Fruit fly (Drosophila melanogaster) whole organism, prepupa: ENCODE results near the gene Dnaaf6.

Source experiments
- Blimp-1 ChIP-seq: fragments of 200-800 bp; sonication (Bioruptor generic); optimal IDR thresholded peaks from 3 replicates; lab custom pipeline; 2017; ENCODE audit warnings: missing biosample characterization, missing genetic modification characterization, mild to moderate bottlenecking, moderate library complexity, missing genetic modification reagents
- CG10631 ChIP-seq: fragments of 200-800 bp; sonication (Bioruptor generic); optimal IDR thresholded peaks from 2 replicates; lab custom pipeline; 2016; ENCODE audit warnings: missing biosample characterization, missing genetic modification characterization
- CG11762 ChIP-seq: fragments of 200-800 bp; sonication (Bioruptor generic); optimal IDR thresholded peaks from 3 replicates; lab custom pipeline; 2016; ENCODE audit warnings: missing biosample characterization, missing genetic modification characterization; ENCODE audit not compliant: insufficient read depth
- CG11902 ChIP-seq: fragments of 200-800 bp; sonication (Bioruptor generic); optimal IDR thresholded peaks from 3 replicates; lab custom pipeline; 2016; ENCODE audit warnings: missing biosample characterization, missing genetic modification characterization
- CG31627 ChIP-seq: fragments of 200-800 bp; sonication (Bioruptor generic); optimal IDR thresholded peaks from 3 replicates; lab custom pipeline; 2016; ENCODE audit warnings: missing biosample characterization, missing genetic modification characterization
- CG32006 ChIP-seq: fragments of 200-800 bp; sonication (Bioruptor generic); optimal IDR thresholded peaks from 3 replicates; lab custom pipeline; 2017; ENCODE audit warnings: missing biosample characterization, mild to moderate bottlenecking, missing genetic modification characterization
- CG34406 ChIP-seq: fragments of 200-800 bp; sonication (Bioruptor generic); optimal IDR thresholded peaks from 3 replicates; lab custom pipeline; 2016; ENCODE audit warnings: missing biosample characterization, missing genetic modification characterization
- CG3919 ChIP-seq: fragments of 200-800 bp; sonication (Bioruptor generic); optimal IDR thresholded peaks from 3 replicates; lab custom pipeline; 2016; ENCODE audit warnings: missing biosample characterization, missing genetic modification characterization
- CG6163 ChIP-seq: fragments of 200-800 bp; sonication (Bioruptor generic); IDR thresholded peaks from 3 replicates; pipeline ENCODE4 v1.3.6; 2022; ENCODE audit warnings: missing biosample characterization, missing genetic modification characterization
- CG6276 ChIP-seq: fragments of 200-800 bp; sonication (Bioruptor generic); optimal IDR thresholded peaks from 2 replicates; lab custom pipeline; 2017; ENCODE audit warnings: missing biosample characterization, mild to moderate bottlenecking, missing genetic modification characterization
- CG8119 ChIP-seq: fragments of 200-800 bp; sonication (Bioruptor generic); IDR thresholded peaks from 3 replicates; pipeline ENCODE4 v1.3.6; 2022; ENCODE audit warnings: missing biosample characterization, missing genetic modification characterization
- CG8319 ChIP-seq: fragments of 200-800 bp; sonication (Bioruptor generic); optimal IDR thresholded peaks from 3 replicates; lab custom pipeline; 2016; ENCODE audit warnings: missing biosample characterization, missing genetic modification characterization
- CG8632 ChIP-seq: fragments of 200-800 bp; sonication (Bioruptor generic); optimal IDR thresholded peaks from 3 replicates; lab custom pipeline; 2016; ENCODE audit warnings: missing biosample characterization, missing genetic modification characterization
- Eip78C ChIP-seq: fragments of 200-800 bp; sonication (Bioruptor generic); peaks from one replicate; lab custom pipeline; 2016; ENCODE audit warnings: missing biosample characterization, missing genetic modification characterization
- Ets21C ChIP-seq: fragments of 200-800 bp; sonication (Bioruptor generic); optimal IDR thresholded peaks from 3 replicates; lab custom pipeline; 2016; ENCODE audit warnings: missing biosample characterization, missing genetic modification characterization
- Ets96B ChIP-seq: fragments of 200-800 bp; optimal IDR thresholded peaks from 2 replicates; lab custom pipeline; 2019; ENCODE audit warnings: missing biosample characterization, mild to moderate bottlenecking, missing genetic modification characterization, moderate library complexity
- Gug ChIP-seq: fragments of 200-800 bp; sonication (Bioruptor generic); IDR thresholded peaks from 2 replicates; pipeline ENCODE4 v1.3.6; 2022; ENCODE audit warnings: missing biosample characterization, missing genetic modification characterization
- Hr39 ChIP-seq: fragments of 200-800 bp; sonication (Bioruptor generic); optimal IDR thresholded peaks from 2 replicates; lab custom pipeline; 2016; ENCODE audit warnings: missing biosample characterization, missing genetic modification characterization
- Hr4 ChIP-seq: fragments of 200-800 bp; sonication (Bioruptor generic); optimal IDR thresholded peaks from 3 replicates; lab custom pipeline; 2016; ENCODE audit warnings: missing biosample characterization, missing genetic modification characterization
- Lpt ChIP-seq: fragments of 200-800 bp; sonication (Bioruptor generic); optimal IDR thresholded peaks from 3 replicates; lab custom pipeline; 2016; ENCODE audit warnings: missing biosample characterization, missing genetic modification characterization
- Smox ChIP-seq: fragments of 200-800 bp; sonication (Bioruptor generic); optimal IDR thresholded peaks from 3 replicates; lab custom pipeline; 2016; ENCODE audit warnings: missing biosample characterization, missing genetic modification characterization
- Sox102F ChIP-seq: fragments of 200-800 bp; sonication (Bioruptor generic); optimal IDR thresholded peaks from 2 replicates; lab custom pipeline; 2016; ENCODE audit warnings: missing biosample characterization, mild to moderate bottlenecking, missing genetic modification characterization
- Sox14 ChIP-seq: fragments of 200-800 bp; sonication (Bioruptor generic); optimal IDR thresholded peaks from 3 replicates; lab custom pipeline; 2016; ENCODE audit warnings: missing biosample characterization, missing genetic modification characterization
- acj6 ChIP-seq: fragments of 200-800 bp; sonication (Bioruptor generic); optimal IDR thresholded peaks from 3 replicates; lab custom pipeline; 2016; ENCODE audit warnings: missing biosample characterization, missing genetic modification characterization
- cyc ChIP-seq: fragments of 200-800 bp; sonication (Bioruptor generic); optimal IDR thresholded peaks from 3 replicates; lab custom pipeline; 2016; ENCODE audit warnings: missing biosample characterization, missing genetic modification characterization
- dsx ChIP-seq: fragments of 200-800 bp; optimal IDR thresholded peaks from 3 replicates; lab custom pipeline; 2019; ENCODE audit warnings: missing biosample characterization, mild to moderate bottlenecking, missing genetic modification characterization, moderate library complexity; ENCODE audit not compliant: poor library complexity, severe bottlenecking
- eg ChIP-seq: fragments of 200-800 bp; sonication (Bioruptor generic); IDR thresholded peaks from 3 replicates; pipeline ENCODE4 v1.3.6; 2022; ENCODE audit warnings: missing biosample characterization, missing genetic modification characterization
- fkh ChIP-seq: fragments of 200-800 bp; sonication (Bioruptor generic); optimal IDR thresholded peaks from 3 replicates; lab custom pipeline; 2017; ENCODE audit warnings: missing biosample characterization, mild to moderate bottlenecking, missing genetic modification characterization, moderate library complexity
- lz ChIP-seq: fragments of 200-800 bp; sonication (Bioruptor generic); optimal IDR thresholded peaks from 3 replicates; lab custom pipeline; 2016; ENCODE audit warnings: missing biosample characterization, missing genetic modification characterization
- net ChIP-seq: fragments of 200-800 bp; sonication (Bioruptor generic); optimal IDR thresholded peaks from 3 replicates; lab custom pipeline; 2016; ENCODE audit warnings: missing biosample characterization, missing genetic modification characterization
- pdm3 ChIP-seq: fragments of 200-800 bp; sonication (Bioruptor generic); optimal IDR thresholded peaks from 3 replicates; lab custom pipeline; 2016; ENCODE audit warnings: missing biosample characterization, missing genetic modification characterization
- salr ChIP-seq, 2 experiments: fragments of 200-800 bp; sonication (Bioruptor generic); optimal IDR thresholded peaks; 3 replicates each; lab custom pipeline; 2016 to 2018; ENCODE audit warnings: missing biosample characterization in 2 of 2, missing genetic modification characterization in 2 of 2, mild to moderate bottlenecking in 1 of 2
- spab ChIP-seq: fragments of 200-800 bp; sonication (Bioruptor generic); optimal IDR thresholded peaks from 2 replicates; lab custom pipeline; 2017; ENCODE audit warnings: missing biosample characterization, mild to moderate bottlenecking, missing genetic modification characterization, missing genetic modification reagents
- svp ChIP-seq: fragments of 200-800 bp; sonication (Bioruptor generic); peaks from one replicate; lab custom pipeline; 2016; ENCODE audit warnings: missing biosample characterization, missing genetic modification characterization
- topi ChIP-seq: fragments of 200-800 bp; sonication (Bioruptor generic); optimal IDR thresholded peaks from 3 replicates; lab custom pipeline; 2016; ENCODE audit warnings: missing biosample characterization, missing genetic modification characterization

Dnaaf6 gene

dm6 chr3L:14686251-14686650 is 1.7 kb downstream of the Dnaaf6 start:
- TF ChIP-seq CG34406 (GFP tag; lab: Kevin White, UChicago): no peak
- no peak for TF ChIP-seq net
- no peak for TF ChIP-seq topi (GFP tag; lab: Kevin White, UChicago)
- no peak for TF ChIP-seq Gug
- no peak for TF ChIP-seq Ets21C (GFP tag; lab: Kevin White, UChicago)
- TF ChIP-seq Sox14: no peak
- no peak for TF ChIP-seq CG11902
- TF ChIP-seq Sox102F (GFP tag; lab: Kevin White, UChicago): no peak
- no peak for TF ChIP-seq Hr39 (GFP tag; lab: Kevin White, UChicago)
- TF ChIP-seq dsx (GFP tag; lab: Kevin White, UChicago): no peak
- no peak for TF ChIP-seq salr (GFP tag; optimal IDR thresholded peaks at IDR 0.05; lab: Kevin White, UChicago)
- no peak for TF ChIP-seq CG6163 (GFP tag; lab: Robert Waterston, UW)
- no peak for TF ChIP-seq CG8119 (GFP tag; lab: Robert Waterston, UW)
- TF ChIP-seq CG10631 (GFP tag; lab: Kevin White, UChicago): no peak

- TF ChIP-seq CG8319 (GFP tag; lab: Kevin White, UChicago) (no peak), spab (no peak), CG6163 (GFP tag; lab: Robert Waterston, UW) (no peak), CG8632 (GFP tag; lab: Kevin White, UChicago) (no peak), CG31627 (GFP tag; lab: Kevin White, UChicago) (no peak), net (no peak), Smox (GFP tag; lab: Kevin White, UChicago) (no peak), Hr4 (GFP tag; lab: Kevin White, UChicago) (no peak), Gug (no peak), Ets96B (tag; lab: Kevin White, UChicago) (no peak), CG32006 (no peak), CG10631 (GFP tag; lab: Kevin White, UChicago) (no peak), Ets21C (GFP tag; lab: Kevin White, UChicago) (no peak)
Observed at dm6 chr3L:14691047-14691446, 6.5 kb downstream of the Dnaaf6 start, which contains the start of gene gdrd. gdrd (plus strand) TSS chr3L:14691347.

- TF ChIP-seq CG3919 (GFP tag; lab: Kevin White, UChicago) (no peak), svp (GFP tag; lab: Kevin White, UChicago) (no peak), topi (GFP tag; lab: Kevin White, UChicago) (no peak), CG11902 (no peak), Lpt (GFP tag; lab: Kevin White, UChicago) (no peak), pdm3 (no peak), CG11762 (GFP tag; lab: Kevin White, UChicago) (no peak), eg (GFP tag; lab: Robert Waterston, UW) (no peak), CG6276 (GFP tag; lab: Kevin White, UChicago) (no peak), spab (no peak), CG8319 (GFP tag; lab: Kevin White, UChicago) (no peak), lz (GFP tag; lab: Kevin White, UChicago) (no peak), CG34406 (GFP tag; lab: Kevin White, UChicago) (no peak), CG32006 (no peak)
Observed at dm6 chr3L:14697005-14697404, 12.4 kb downstream of the Dnaaf6 start, which contains the start of gene CG13474. CG13474 (minus strand) TSS chr3L:14697105.

- no peak for TF ChIP-seq Eip78C (GFP tag; lab: Kevin White, UChicago)
- TF ChIP-seq cyc (GFP tag; lab: Kevin White, UChicago): no peak
- TF ChIP-seq topi (GFP tag; lab: Kevin White, UChicago): no peak
Observed at dm6 chr3L:14701578-14701977, 17.0 kb downstream of the Dnaaf6 start, which contains the start of gene CG17177. CG17177 (minus strand) TSS chr3L:14701678.

dm6 chr3L:14705164-14705563 is 20.6 kb downstream of the Dnaaf6 start, which contains the start of gene CG13476:
CG13476 (plus strand) TSS chr3L:14705464.
- no peak for TF ChIP-seq fkh
- no peak for TF ChIP-seq CG34406 (GFP tag; lab: Kevin White, UChicago)
- no peak for TF ChIP-seq acj6 (GFP tag; lab: Kevin White, UChicago)
- TF ChIP-seq CG31627 (GFP tag; lab: Kevin White, UChicago): no peak
- TF ChIP-seq spab: no peak
- no peak for TF ChIP-seq Hr4 (GFP tag; lab: Kevin White, UChicago)
- no peak for TF ChIP-seq Blimp-1 (GFP tag; lab: Kevin White, UChicago)
- TF ChIP-seq Ets21C (GFP tag; lab: Kevin White, UChicago): no peak
- no peak for TF ChIP-seq CG3919 (GFP tag; lab: Kevin White, UChicago)
- no peak for TF ChIP-seq net
- TF ChIP-seq CG8119 (GFP tag; lab: Robert Waterston, UW): no peak
- TF ChIP-seq dsx (GFP tag; lab: Kevin White, UChicago): no peak
